ENCODE assay signal across 3 worm cellular contexts in the genomic region with DNA sequence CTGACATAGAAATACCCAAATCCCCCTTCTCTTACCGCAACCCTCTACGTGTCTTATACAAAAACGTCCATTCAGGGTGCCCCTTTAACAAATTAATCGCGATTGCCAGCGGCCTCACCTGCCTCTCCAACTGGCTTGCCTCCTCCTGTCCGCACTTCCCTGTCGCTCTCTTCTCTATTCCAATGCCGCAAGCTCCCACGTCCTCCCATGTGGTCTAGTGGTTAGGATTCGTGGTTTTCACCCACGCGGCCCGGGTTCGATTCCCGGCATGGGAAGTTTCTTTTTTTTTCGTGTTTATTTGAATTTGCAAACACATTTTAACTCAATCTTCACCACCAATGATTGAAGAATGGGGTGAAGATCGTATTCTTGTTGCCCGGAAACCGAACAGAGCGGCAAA.
TF ChIP-seq lines count a peak whose summit lies in the region.

No protein-coding gene starts in this region.

TF ChIP-seq in whole organism, L4 larva, 104 proteins besides CTCF, POLR2A, EP300 and RAD21 (continued from another document and continues in another):
- TF ChIP-seq hlh-11 (tag; optimal IDR thresholded peaks at IDR 0.05; lab: Kevin White, UChicago), result no peak
- TF ChIP-seq ztf-7 (tag; optimal IDR thresholded peaks at IDR 0.05; lab: Kevin White, UChicago), result peak; percentile 59
- TF ChIP-seq nhr-111 (GFP tag; optimal IDR thresholded peaks at IDR 0.05; lab: Kevin White, UChicago), result peak; percentile 14
- 0 out of 2 replicates have a peak, but pooled peaks have one; percentile 11 for TF ChIP-seq zfp-3 (GFP tag; conservative IDR thresholded peaks at IDR 0.05; lab: Robert Waterston, UW)
- TF ChIP-seq nhr-41 (GFP tag; IDR thresholded peaks at IDR 0.05; lab: Robert Waterston, UW), result no peak
- peak; percentile 57 for TF ChIP-seq F37D6.2 (tag; optimal IDR thresholded peaks at IDR 0.05; lab: Kevin White, UChicago)
- TF ChIP-seq hif-1 (tag; optimal IDR thresholded peaks at IDR 0.05; lab: Kevin White, UChicago), result no peak
- TF ChIP-seq pqm-1 (tag; optimal IDR thresholded peaks at IDR 0.05; lab: Kevin White, UChicago), result no peak
- TF ChIP-seq ZK546.5 (tag; optimal IDR thresholded peaks at IDR 0.05; lab: Kevin White, UChicago), result no peak
- TF ChIP-seq ztf-11 (tag; optimal IDR thresholded peaks at IDR 0.05; lab: Kevin White, UChicago), result no peak
- TF ChIP-seq mxl-2 (GFP tag; conservative IDR thresholded peaks at IDR 0.05; lab: Robert Waterston, UW), result 0 out of 2 replicates have a peak, but pooled peaks have one; percentile 27
- TF ChIP-seq dmd-6 (GFP tag; IDR thresholded peaks at IDR 0.05; lab: Robert Waterston, UW), result peak; percentile 46
- no peak for TF ChIP-seq aha-1 (tag; lab: Kevin White, UChicago)
- no peak for TF ChIP-seq zip-2 (tag; optimal IDR thresholded peaks at IDR 0.05; lab: Kevin White, UChicago)
- no peak for TF ChIP-seq pha-4 (GFP tag; IDR thresholded peaks at IDR 0.05; lab: Robert Waterston, UW)
- TF ChIP-seq pha-4 (tag; optimal IDR thresholded peaks at IDR 0.05; lab: Kevin White, UChicago), result no peak
- TF ChIP-seq Y75B8A.6 (GFP tag; IDR thresholded peaks at IDR 0.05; lab: Robert Waterston, UW), result 0 out of 2 replicates have a peak, but pooled peaks have one; percentile 60
- no peak for TF ChIP-seq nhr-28 (tag; optimal IDR thresholded peaks at IDR 0.05; lab: Kevin White, UChicago)
- no peak for TF ChIP-seq aly-2 (tag; optimal IDR thresholded peaks at IDR 0.05; lab: Kevin White, UChicago)
- TF ChIP-seq dmd-9 (GFP tag; IDR thresholded peaks at IDR 0.05; lab: Robert Waterston, UW), result peak; percentile 65
- peak; percentile 89 for TF ChIP-seq dmd-8 (GFP tag; IDR thresholded peaks at IDR 0.05; lab: Robert Waterston, UW)
- TF ChIP-seq T20F7.1 (GFP tag; optimal IDR thresholded peaks at IDR 0.05; lab: Kevin White, UChicago), result no peak
- no peak for TF ChIP-seq nhr-102 (tag; optimal IDR thresholded peaks at IDR 0.05; lab: Kevin White, UChicago)
- TF ChIP-seq mdl-1 (tag; optimal IDR thresholded peaks at IDR 0.05; lab: Kevin White, UChicago), result peak in 1 of 2 experiments; percentile 66
- no peak for TF ChIP-seq ama-1 (optimal IDR thresholded peaks at IDR 0.05; lab: Kevin White, UChicago)
- TF ChIP-seq daf-16 (GFP tag; optimal IDR thresholded peaks at IDR 0.05; lab: Kevin White, UChicago), result peak in 1 of 2 experiments; percentile 43
- TF ChIP-seq daf-16 (tag; optimal IDR thresholded peaks at IDR 0.05; lab: Kevin White, UChicago), result no peak
- peak; percentile 8 for TF ChIP-seq nhr-48 (tag; optimal IDR thresholded peaks at IDR 0.05; lab: Kevin White, UChicago)
- peak; percentile 66; the same call in 1 of the 2 replicates for TF ChIP-seq madf-9 (GFP tag; conservative IDR thresholded peaks at IDR 0.05; lab: Robert Waterston, UW)
- peak; percentile 74; the same call in 1 of the 2 replicates for TF ChIP-seq php-3 (GFP tag; IDR thresholded peaks at IDR 0.05; lab: Robert Waterston, UW)
- TF ChIP-seq madf-5 (GFP tag; IDR thresholded peaks at IDR 0.05; lab: Robert Waterston, UW), result peak; percentile 62 to 85; a peak in 3 of 4 replicates
- TF ChIP-seq F49E8.2 (tag; optimal IDR thresholded peaks at IDR 0.05; lab: Kevin White, UChicago; ENCODE audit: borderline replicate concordance), result no peak
- TF ChIP-seq hlh-30 (tag; optimal IDR thresholded peaks at IDR 0.05; lab: Kevin White, UChicago; ENCODE audit: insufficient read depth), result peak; percentile 54
- TF ChIP-seq nhr-237 (tag; optimal IDR thresholded peaks at IDR 0.05; lab: Kevin White, UChicago), result no peak
- peak; percentile 83 for TF ChIP-seq nhr-42 (GFP tag; IDR thresholded peaks at IDR 0.05; lab: Robert Waterston, UW)
- peak; percentile 20 for TF ChIP-seq nhr-11 (tag; optimal IDR thresholded peaks at IDR 0.05; lab: Kevin White, UChicago)
- TF ChIP-seq arid-1 (GFP tag; conservative IDR thresholded peaks at IDR 0.05; lab: Robert Waterston, UW), result peak; percentile 72; the same call in 1 of the 2 replicates
- TF ChIP-seq tag-97 (GFP tag; IDR thresholded peaks at IDR 0.05; lab: Robert Waterston, UW), result 0 out of 2 replicates have a peak, but pooled peaks have one; percentile 18
- peak; percentile 54 for TF ChIP-seq jun-1 (tag; optimal IDR thresholded peaks at IDR 0.05; lab: Kevin White, UChicago)
- peak; percentile 2 for TF ChIP-seq nhr-6 (tag; optimal IDR thresholded peaks at IDR 0.05; lab: Kevin White, UChicago)
- no peak for TF ChIP-seq lin-15B (tag; optimal IDR thresholded peaks at IDR 0.05; lab: Kevin White, UChicago)

TF ChIP-seq in whole organism, late embryonic, 69 proteins besides CTCF, POLR2A, EP300 and RAD21 (continued from another document):
- TF ChIP-seq C38D4.7 (GFP tag; optimal IDR thresholded peaks at IDR 0.05; lab: Kevin White, UChicago), result peak; percentile 66
- peak; percentile 65 for TF ChIP-seq hlh-13 (GFP tag; optimal IDR thresholded peaks at IDR 0.05; lab: Kevin White, UChicago)
- no peak for TF ChIP-seq Y22D7AL.16 (tag; optimal IDR thresholded peaks at IDR 0.05; lab: Kevin White, UChicago)
- TF ChIP-seq pha-2 (tag; optimal IDR thresholded peaks at IDR 0.05; lab: Kevin White, UChicago), result peak; percentile 60
- peak; percentile 35 for TF ChIP-seq zip-5 (tag; optimal IDR thresholded peaks at IDR 0.05; lab: Kevin White, UChicago)
- TF ChIP-seq ama-1 (optimal IDR thresholded peaks at IDR 0.05; lab: Kevin White, UChicago), result no peak
- TF ChIP-seq sox-2 (GFP tag; IDR thresholded peaks at IDR 0.05; lab: Robert Waterston, UW), result peak; percentile 74
- peak; percentile 75 for TF ChIP-seq che-1 (tag; optimal IDR thresholded peaks at IDR 0.05; lab: Kevin White, UChicago)
- TF ChIP-seq fkh-10 (GFP tag; optimal IDR thresholded peaks at IDR 0.05; lab: Kevin White, UChicago), result no peak
- peak; percentile 1 for TF ChIP-seq hlh-30 (tag; optimal IDR thresholded peaks at IDR 0.05; lab: Kevin White, UChicago; ENCODE audit: insufficient read depth)
- peak; percentile 72 for TF ChIP-seq pat-9 (tag; optimal IDR thresholded peaks at IDR 0.05; lab: Kevin White, UChicago)
- peak; percentile 42 for TF ChIP-seq ahr-1 (tag; optimal IDR thresholded peaks at IDR 0.05; lab: Kevin White, UChicago)
- TF ChIP-seq ceh-45 (GFP tag; IDR thresholded peaks at IDR 0.05; lab: Robert Waterston, UW), result peak; percentile 64; the same call in 1 of the 2 replicates
- TF ChIP-seq syd-9 (tag; optimal IDR thresholded peaks at IDR 0.05; lab: Kevin White, UChicago), result peak; percentile 65
- no peak for TF ChIP-seq ceh-9 (tag; optimal IDR thresholded peaks at IDR 0.05; lab: Kevin White, UChicago)
- TF ChIP-seq ceh-24 (tag; optimal IDR thresholded peaks at IDR 0.05; lab: Kevin White, UChicago), result peak; percentile 6
- no peak for TF ChIP-seq unc-55 (GFP tag; optimal IDR thresholded peaks at IDR 0.05; lab: Kevin White, UChicago)
- TF ChIP-seq tbx-2 (tag; optimal IDR thresholded peaks at IDR 0.05; lab: Kevin White, UChicago), result peak; percentile 84
- peak; percentile 64 for TF ChIP-seq ceh-2 (tag; optimal IDR thresholded peaks at IDR 0.05; lab: Kevin White, UChicago)
- peak; percentile 81 for TF ChIP-seq ceh-18 (tag; optimal IDR thresholded peaks at IDR 0.05; lab: Kevin White, UChicago)
- TF ChIP-seq K02D7.2 (tag; optimal IDR thresholded peaks at IDR 0.05; lab: Kevin White, UChicago), result peak; percentile 68
- TF ChIP-seq K09A11.1 (tag; optimal IDR thresholded peaks at IDR 0.05; lab: Kevin White, UChicago; ENCODE audit: insufficient read depth), result peak; percentile 45
- peak; percentile 48 for TF ChIP-seq pag-3 (tag; optimal IDR thresholded peaks at IDR 0.05; lab: Kevin White, UChicago; ENCODE audit: borderline replicate concordance)
- peak; percentile 37 for TF ChIP-seq tbx-7 (tag; optimal IDR thresholded peaks at IDR 0.05; lab: Kevin White, UChicago)
- peak; percentile 62 for TF ChIP-seq lin-11 (tag; optimal IDR thresholded peaks at IDR 0.05; lab: Kevin White, UChicago)
- TF ChIP-seq ceh-34 (tag; optimal IDR thresholded peaks at IDR 0.05; lab: Kevin White, UChicago), result peak; percentile 85
- TF ChIP-seq lim-6 (tag; optimal IDR thresholded peaks at IDR 0.05; lab: Kevin White, UChicago), result peak; percentile 14
- TF ChIP-seq ets-4 (tag; optimal IDR thresholded peaks at IDR 0.05; lab: Kevin White, UChicago), result no peak
- peak; percentile 76 for TF ChIP-seq sox-4 (tag; optimal IDR thresholded peaks at IDR 0.05; lab: Kevin White, UChicago)
- TF ChIP-seq T23F11.4 (GFP tag; optimal IDR thresholded peaks at IDR 0.05; lab: Kevin White, UChicago), result peak; percentile 49
- TF ChIP-seq hlh-6 (tag; optimal IDR thresholded peaks at IDR 0.05; lab: Kevin White, UChicago), result peak; percentile 88
- peak; percentile 74 for TF ChIP-seq madf-2 (tag; optimal IDR thresholded peaks at IDR 0.05; lab: Kevin White, UChicago)
- TF ChIP-seq gmeb-2 (tag; optimal IDR thresholded peaks at IDR 0.05; lab: Kevin White, UChicago), result peak; percentile 61
- no peak for TF ChIP-seq ceh-22 (tag; optimal IDR thresholded peaks at IDR 0.05; lab: Kevin White, UChicago)
- TF ChIP-seq odd-2 (tag; optimal IDR thresholded peaks at IDR 0.05; lab: Kevin White, UChicago), result no peak
- peak; percentile 68 for TF ChIP-seq nhr-232 (tag; optimal IDR thresholded peaks at IDR 0.05; lab: Kevin White, UChicago)
- no peak for TF ChIP-seq pax-1 (tag; optimal IDR thresholded peaks at IDR 0.05; lab: Kevin White, UChicago)
- TF ChIP-seq elt-4 (tag; optimal IDR thresholded peaks at IDR 0.05; lab: Kevin White, UChicago), result no peak
- peak; percentile 49 for TF ChIP-seq ceh-48 (tag; optimal IDR thresholded peaks at IDR 0.05; lab: Kevin White, UChicago)
- TF ChIP-seq nhr-11 (tag; optimal IDR thresholded peaks at IDR 0.05; lab: Kevin White, UChicago), result no peak
- TF ChIP-seq F13H6.1 (tag; optimal IDR thresholded peaks at IDR 0.05; lab: Kevin White, UChicago), result peak; percentile 56
- peak; percentile 32 for TF ChIP-seq mec-3 (tag; optimal IDR thresholded peaks at IDR 0.05; lab: Kevin White, UChicago; ENCODE audit: borderline replicate concordance)
- peak; percentile 82 for TF ChIP-seq ceh-31 (tag; optimal IDR thresholded peaks at IDR 0.05; lab: Kevin White, UChicago)
- peak; percentile 65 for TF ChIP-seq nfya-1 (tag; optimal IDR thresholded peaks at IDR 0.05; lab: Kevin White, UChicago)
- peak; percentile 5 for TF ChIP-seq unc-42 (tag; optimal IDR thresholded peaks at IDR 0.05; lab: Kevin White, UChicago)
TF ChIP-seq in whole organism, late embryonic: peak in this region for 53.

TF ChIP-seq in whole organism, mixed stage, embryonic, 35 proteins besides CTCF, POLR2A, EP300 and RAD21 (continued from another document):
- TF ChIP-seq lin-13 (tag; optimal IDR thresholded peaks at IDR 0.05; lab: Kevin White, UChicago), result peak; percentile 25
- TF ChIP-seq unc-120 (tag; optimal IDR thresholded peaks at IDR 0.05; lab: Kevin White, UChicago; ENCODE audit: poor library complexity, severe bottlenecking), result peak; percentile 68
- TF ChIP-seq ztf-11 (tag; optimal IDR thresholded peaks at IDR 0.05; lab: Kevin White, UChicago), result no peak
- peak; percentile 62 for TF ChIP-seq nhr-237 (tag; optimal IDR thresholded peaks at IDR 0.05; lab: Kevin White, UChicago)
- no peak for TF ChIP-seq snpc-4 (tag; optimal IDR thresholded peaks at IDR 0.05; lab: Kevin White, UChicago)
TF ChIP-seq in whole organism, mixed stage, embryonic: peak in this region for 22.
